Worm (Caenorhabditis elegans) whole organism, L3 larva: ENCODE results near the gene F40H6.5.

Source experiments
- elt-1 ChIP-seq: fragments of 150-350 bp; optimal IDR thresholded peaks from 2 replicates; lab custom pipeline; 2014; ENCODE audit warnings: missing biosample characterization, missing genetic modification characterization
- fos-1 ChIP-seq: fragments of 150-350 bp; optimal IDR thresholded peaks from 2 replicates; lab custom pipeline; 2014; ENCODE audit warnings: missing biosample characterization, missing genetic modification characterization
- nhr-11 ChIP-seq: fragments of 150-350 bp; optimal IDR thresholded peaks from 2 replicates; lab custom pipeline; 2014; ENCODE audit warnings: missing biosample characterization, missing genetic modification characterization
- nhr-25 ChIP-seq: sonication (generic microtip); optimal IDR thresholded peaks from 2 replicates; lab custom pipeline; 2017; ENCODE audit warnings: missing biosample characterization, missing genetic modification characterization
- pqm-1 ChIP-seq: fragments of 150-350 bp; optimal IDR thresholded peaks from 2 replicates; lab custom pipeline; 2017; ENCODE audit warnings: missing biosample characterization, missing genetic modification characterization, inconsistent platforms
- unc-62 ChIP-seq: fragments of 150-350 bp; sonication (generic microtip); optimal IDR thresholded peaks from 4 replicates; lab custom pipeline; 2014; ENCODE audit warnings: missing biosample characterization, missing genetic modification reagents, missing genetic modification characterization

DNA sequence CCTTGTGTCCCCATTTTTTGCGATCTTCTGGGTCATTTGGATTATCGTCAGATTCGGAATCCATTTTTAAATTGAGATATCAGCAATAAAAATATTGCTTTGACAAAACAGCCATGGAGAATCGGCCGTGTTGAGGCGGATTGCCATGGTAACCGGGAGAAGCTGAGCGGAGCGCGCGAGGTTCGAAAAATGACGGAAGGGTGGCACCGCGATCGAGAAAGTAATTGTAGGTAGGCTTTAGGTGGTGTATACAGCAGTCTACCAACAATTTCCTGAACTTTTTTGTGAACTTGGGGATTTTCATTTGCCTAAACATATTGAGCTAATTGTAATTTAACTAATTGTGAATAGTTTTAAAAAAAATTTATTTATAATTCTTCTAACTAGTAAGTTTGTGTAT is 16.2 kb downstream of the F40H6.5 start, which contains the start of gene ift-139:
- no peak for TF ChIP-seq pqm-1 (tag; lab: Kevin White, UChicago)
- TF ChIP-seq nhr-11 (tag; lab: Kevin White, UChicago) = no peak
- no peak for TF ChIP-seq unc-62 (GFP tag; lab: Kevin White, UChicago)
- TF ChIP-seq elt-1 (tag; lab: Kevin White, UChicago) = no peak
- no peak for TF ChIP-seq nhr-25 (tag; lab: Kevin White, UChicago)
- TF ChIP-seq fos-1 (tag; lab: Kevin White, UChicago) = no peak
